Fruit fly (Drosophila melanogaster) whole organism, embryonic: ENCODE measurements around the gene LManIV.
A peak's percentile ranks its signal among the peaks of the same experiment; 100 is the strongest.

Source experiments
- Asciz ChIP-seq: fragments of 200-800 bp; sonication (Bioruptor generic); optimal IDR thresholded peaks from 2 replicates; lab custom pipeline; 2017; ENCODE audit warnings: missing biosample characterization, mild to moderate bottlenecking, missing genetic modification characterization, missing genetic modification reagents
- CG10274 ChIP-seq: fragments of 200-800 bp; sonication (Bioruptor generic); optimal IDR thresholded peaks from 3 replicates; lab custom pipeline; 2017; ENCODE audit warnings: missing biosample characterization, mild to moderate bottlenecking, missing genetic modification characterization
- CG10565 ChIP-seq: fragments of 200-800 bp; sonication (Bioruptor generic); optimal IDR thresholded peaks from 3 replicates; lab custom pipeline; 2016; ENCODE audit warnings: missing biosample characterization, mild to moderate bottlenecking, missing genetic modification characterization
- CG11398 ChIP-seq: fragments of 200-800 bp; sonication (Bioruptor generic); optimal IDR thresholded peaks from 2 replicates; lab custom pipeline; 2016; ENCODE audit warnings: missing biosample characterization, missing genetic modification characterization
- CG12071 ChIP-seq: fragments of 200-800 bp; sonication (Bioruptor generic); optimal IDR thresholded peaks from 3 replicates; lab custom pipeline; 2018; ENCODE audit warnings: missing biosample characterization, mild to moderate bottlenecking, missing genetic modification characterization
- CG13775 ChIP-seq: fragments of 200-800 bp; sonication (Bioruptor generic); optimal IDR thresholded peaks from 3 replicates; lab custom pipeline; 2017; ENCODE audit warnings: missing biosample characterization, mild to moderate bottlenecking, missing genetic modification characterization
- CG14050 ChIP-seq: fragments of 200-800 bp; sonication (Bioruptor generic); IDR thresholded peaks from 3 replicates; pipeline ENCODE4 v1.3.6; 2022; ENCODE audit warnings: missing biosample characterization, missing genetic modification characterization
- CG15601 ChIP-seq: fragments of 200-800 bp; sonication (Bioruptor generic); optimal IDR thresholded peaks from 3 replicates; lab custom pipeline; 2019; ENCODE audit warnings: missing biosample characterization, mild to moderate bottlenecking, missing genetic modification characterization, moderate library complexity
- CG1647 ChIP-seq: fragments of 200-800 bp; sonication (Bioruptor generic); optimal IDR thresholded peaks from 3 replicates; lab custom pipeline; 2016; ENCODE audit warnings: missing biosample characterization, missing genetic modification characterization
- CG16813 ChIP-seq: fragments of 200-800 bp; sonication (Bioruptor generic); IDR thresholded peaks from 3 replicates; pipeline ENCODE4 v1.3.6; 2022; ENCODE audit warnings: missing biosample characterization, missing genetic modification characterization; ENCODE audit not compliant: partially characterized antibody
- CG18764 ChIP-seq: fragments of 200-800 bp; sonication (Bioruptor generic); optimal IDR thresholded peaks from 3 replicates; lab custom pipeline; 2016; ENCODE audit warnings: missing biosample characterization, missing genetic modification characterization
- CG3995 ChIP-seq: fragments of 200-800 bp; sonication (Bioruptor generic); optimal IDR thresholded peaks from 3 replicates; lab custom pipeline; 2016; ENCODE audit warnings: missing biosample characterization, missing genetic modification characterization
- CG4617 ChIP-seq: fragments of 200-800 bp; sonication (Bioruptor generic); optimal IDR thresholded peaks from 3 replicates; lab custom pipeline; 2016; ENCODE audit warnings: missing biosample characterization, missing genetic modification characterization, borderline replicate concordance
- CG4820 ChIP-seq: fragments of 200-800 bp; sonication (Bioruptor generic); optimal IDR thresholded peaks from 3 replicates; lab custom pipeline; 2016; ENCODE audit warnings: missing biosample characterization, missing genetic modification characterization
- CG6683 ChIP-seq: fragments of 200-800 bp; sonication (Bioruptor generic); optimal IDR thresholded peaks from 2 replicates; lab custom pipeline; 2017; ENCODE audit warnings: missing biosample characterization, mild to moderate bottlenecking, missing genetic modification characterization, missing genetic modification reagents
- CG7372 ChIP-seq: fragments of 200-800 bp; sonication (Bioruptor generic); IDR thresholded peaks from 2 replicates; pipeline ENCODE4 v1.3.6; 2022; ENCODE audit warnings: missing biosample characterization, missing genetic modification characterization
- CG7556 ChIP-seq: fragments of 200-800 bp; sonication (Bioruptor generic); optimal IDR thresholded peaks from 2 replicates; lab custom pipeline; 2017; ENCODE audit warnings: missing biosample characterization, mild to moderate bottlenecking, missing genetic modification characterization
- CG8924 ChIP-seq: fragments of 200-800 bp; optimal IDR thresholded peaks from 3 replicates; lab custom pipeline; 2019; ENCODE audit warnings: missing biosample characterization, mild to moderate bottlenecking, missing genetic modification characterization, moderate library complexity
- CG9797 ChIP-seq: fragments of 200-800 bp; sonication (Bioruptor generic); optimal IDR thresholded peaks from 3 replicates; lab custom pipeline; 2018; ENCODE audit warnings: missing biosample characterization, mild to moderate bottlenecking, missing genetic modification characterization
- Deaf1 ChIP-seq: fragments of 200-800 bp; optimal IDR thresholded peaks from 3 replicates; lab custom pipeline; 2019; ENCODE audit warnings: missing biosample characterization, mild to moderate bottlenecking, missing genetic modification characterization, moderate library complexity
- Dip2 ChIP-seq: fragments of 200-800 bp; sonication (Bioruptor generic); IDR thresholded peaks from 2 replicates; pipeline ENCODE4 v1.3.6; 2022; ENCODE audit warnings: missing biosample characterization, missing genetic modification characterization
- Doc2 ChIP-seq: fragments of 200-800 bp; sonication (Bioruptor generic); IDR thresholded peaks from 2 replicates; pipeline ENCODE4 v1.3.6; 2022; ENCODE audit warnings: missing biosample characterization, missing genetic modification characterization
- Doc3 ChIP-seq: fragments of 200-800 bp; sonication (Bioruptor generic); IDR thresholded peaks from 3 replicates; pipeline ENCODE4 v1.3.6; 2022; ENCODE audit warnings: missing biosample characterization, missing genetic modification characterization; ENCODE audit not compliant: partially characterized antibody
- Gsc ChIP-seq: fragments of 200-800 bp; sonication (Bioruptor generic); IDR thresholded peaks from 2 replicates; pipeline ENCODE4 v1.3.6; 2022; ENCODE audit warnings: missing biosample characterization, missing genetic modification characterization
- Hand ChIP-seq: fragments of 200-800 bp; sonication (Bioruptor generic); optimal IDR thresholded peaks from 2 replicates; lab custom pipeline; 2017; ENCODE audit warnings: mild to moderate bottlenecking, missing biosample characterization, missing genetic modification reagents, missing genetic modification characterization
- HmgZ ChIP-seq: fragments of 200-800 bp; sonication (Bioruptor generic); optimal IDR thresholded peaks from 2 replicates; lab custom pipeline; 2018; ENCODE audit warnings: missing biosample characterization, mild to moderate bottlenecking, missing genetic modification characterization
- Hr78 ChIP-seq, 2 experiments: fragments of 200-800 bp in 1 of 2; fragments of >200 bp in 1 of 2; sonication (Bioruptor generic) in 1 of 2; optimal IDR thresholded peaks; 2 replicates each; lab custom pipeline; 2017 to 2019; ENCODE audit warnings: missing biosample characterization in 2 of 2, missing genetic modification characterization in 2 of 2, mild to moderate bottlenecking in 1 of 2, moderate library complexity in 1 of 2
- Max ChIP-seq: fragments of 200-800 bp; sonication (Bioruptor generic); optimal IDR thresholded peaks from 2 replicates; lab custom pipeline; 2016; ENCODE audit warnings: missing biosample characterization, mild to moderate bottlenecking, missing genetic modification characterization
- Nf-YA ChIP-seq: fragments of 200-800 bp; sonication (Bioruptor generic); IDR thresholded peaks from 2 replicates; pipeline ENCODE4 v1.3.6; 2022; ENCODE audit warnings: missing biosample characterization, missing genetic modification characterization
- PHDP ChIP-seq: fragments of 200-800 bp; sonication (Bioruptor generic); optimal IDR thresholded peaks from 3 replicates; lab custom pipeline; 2018; ENCODE audit warnings: missing biosample characterization, mild to moderate bottlenecking, missing genetic modification characterization, moderate library complexity
- Ravus ChIP-seq: fragments of 200-800 bp; sonication (Bioruptor generic); IDR thresholded peaks from 2 replicates; pipeline ENCODE4 v1.3.6; 2022; ENCODE audit warnings: missing biosample characterization, missing genetic modification characterization
- Rfx ChIP-seq: fragments of 200-800 bp; sonication (Bioruptor generic); IDR thresholded peaks from 2 replicates; pipeline ENCODE4 v1.3.6; 2022; ENCODE audit warnings: missing biosample characterization, missing genetic modification characterization
- amos ChIP-seq: fragments of 200-800 bp; sonication (Bioruptor generic); IDR thresholded peaks from 2 replicates; pipeline ENCODE4 v1.3.6; 2022; ENCODE audit warnings: missing biosample characterization, missing genetic modification characterization; ENCODE audit not compliant: partially characterized antibody
- btn ChIP-seq: fragments of 200-800 bp; sonication (Bioruptor generic); optimal IDR thresholded peaks from 2 replicates; lab custom pipeline; 2016; ENCODE audit warnings: missing biosample characterization, missing genetic modification characterization
- chn ChIP-seq: fragments of 200-800 bp; sonication (Bioruptor generic); optimal IDR thresholded peaks from 2 replicates; lab custom pipeline; 2016; ENCODE audit warnings: missing biosample characterization, missing genetic modification characterization
- crc ChIP-seq: fragments of 200-800 bp; sonication (Bioruptor generic); optimal IDR thresholded peaks from 2 replicates; lab custom pipeline; 2016; ENCODE audit warnings: missing biosample characterization, missing genetic modification characterization
- esg ChIP-seq: fragments of 200-800 bp; sonication (Bioruptor generic); conservative IDR thresholded peaks from 2 replicates; pipeline ENCODE4 v1.3.6; 2022; ENCODE audit warnings: missing biosample characterization, missing genetic modification characterization
- fu2 ChIP-seq: fragments of 200-800 bp; sonication (Bioruptor generic); optimal IDR thresholded peaks from 2 replicates; lab custom pipeline; 2016; ENCODE audit warnings: missing biosample characterization, missing genetic modification characterization
- hb ChIP-seq: fragments of 200-800 bp; sonication (Bioruptor generic); IDR thresholded peaks from 3 replicates; pipeline ENCODE4 v1.3.6; 2022; ENCODE audit warnings: missing biosample characterization, missing genetic modification characterization; ENCODE audit not compliant: partially characterized antibody
- lbe ChIP-seq: fragments of 200-800 bp; sonication (Bioruptor generic); optimal IDR thresholded peaks from 2 replicates; lab custom pipeline; 2016; ENCODE audit warnings: missing biosample characterization, mild to moderate bottlenecking, missing genetic modification characterization
- lilli ChIP-seq: fragments of 200-800 bp; sonication (Bioruptor generic); optimal IDR thresholded peaks from 3 replicates; lab custom pipeline; 2016; ENCODE audit warnings: missing biosample characterization, missing genetic modification characterization
- lola ChIP-seq, 3 experiments: fragments of >200 bp in 2 of 3; fragments of 200-800 bp in 1 of 3; sonication (Bioruptor generic) in 1 of 3; optimal IDR thresholded peaks; 2 replicates each; lab custom pipeline; 2017 to 2019; ENCODE audit warnings: missing biosample characterization in 3 of 3, missing genetic modification characterization in 3 of 3, mild to moderate bottlenecking in 1 of 3, moderate library complexity in 1 of 3
- pho ChIP-seq: fragments of 200-800 bp; sonication (Bioruptor generic); optimal IDR thresholded peaks from 2 replicates; lab custom pipeline; 2016; ENCODE audit warnings: missing biosample characterization, missing genetic modification characterization
- psq ChIP-seq: fragments of 200-800 bp; sonication (Bioruptor generic); optimal IDR thresholded peaks from 2 replicates; lab custom pipeline; 2017; ENCODE audit warnings: missing biosample characterization, missing genetic modification characterization
- ro ChIP-seq: fragments of 200-800 bp; sonication (Bioruptor generic); IDR thresholded peaks from 2 replicates; pipeline ENCODE4 v1.3.6; 2022; ENCODE audit warnings: missing biosample characterization, missing genetic modification characterization
- tna ChIP-seq: fragments of 200-800 bp; sonication (Bioruptor generic); IDR thresholded peaks from 2 replicates; pipeline ENCODE4 v1.3.6; 2022; ENCODE audit warnings: missing biosample characterization, missing genetic modification characterization; ENCODE audit not compliant: partially characterized antibody
- tup ChIP-seq: fragments of 200-800 bp; sonication (Bioruptor generic); optimal IDR thresholded peaks from 2 replicates; lab custom pipeline; 2016; ENCODE audit warnings: missing biosample characterization, mild to moderate bottlenecking, missing genetic modification characterization, moderate library complexity
- wek ChIP-seq: fragments of 200-800 bp; sonication (Bioruptor generic); optimal IDR thresholded peaks from 3 replicates; lab custom pipeline; 2018; ENCODE audit warnings: missing biosample characterization, mild to moderate bottlenecking, missing genetic modification characterization, moderate library complexity
- zf30C ChIP-seq: fragments of 200-800 bp; sonication (Bioruptor generic); optimal IDR thresholded peaks from 3 replicates; lab custom pipeline; 2018; ENCODE audit warnings: missing biosample characterization, mild to moderate bottlenecking, missing genetic modification characterization

LManIV gene

dm6 chr2L:8739984-8740756 is 32.0 kb downstream of the LManIV start, which contains the start of gene raw (continued):
- no peak for TF ChIP-seq HmgZ (tag; lab: Kevin White, UChicago)
- TF ChIP-seq zf30C (GFP tag; lab: Kevin White, UChicago), result no peak
- TF ChIP-seq Doc3 (GFP tag; lab: Robert Waterston, UW), result no peak
- no peak for TF ChIP-seq CG15601 (tag; lab: Kevin White, UChicago)
- TF ChIP-seq hb (GFP tag; lab: Robert Waterston, UW), result no peak
- no peak for TF ChIP-seq CG10565 (GFP tag; lab: Kevin White, UChicago)
- TF ChIP-seq Hr78 (GFP tag; optimal IDR thresholded peaks at IDR 0.05; lab: Kevin White, UChicago), result no peak
- TF ChIP-seq tup (GFP tag; lab: Kevin White, UChicago), result no peak
- no peak for TF ChIP-seq CG14050 (GFP tag; lab: Robert Waterston, UW)
- TF ChIP-seq CG7556, result no peak
- TF ChIP-seq lbe (GFP tag; lab: Kevin White, UChicago), result no peak
- no peak for TF ChIP-seq ro (GFP tag; lab: Robert Waterston, UW)
- no peak for TF ChIP-seq Ravus (GFP tag; lab: Robert Waterston, UW)
- peak; percentile 85 for TF ChIP-seq CG8924 (tag; lab: Kevin White, UChicago)
- TF ChIP-seq esg (GFP tag; lab: Robert Waterston, UW), result no peak
- no peak for TF ChIP-seq CG3995 (GFP tag; lab: Kevin White, UChicago)
- no peak for TF ChIP-seq Asciz (GFP tag; lab: Kevin White, UChicago)
- TF ChIP-seq amos, result no peak
- TF ChIP-seq CG1647 (GFP tag; lab: Kevin White, UChicago), result no peak
- TF ChIP-seq Rfx, result no peak
- no peak for TF ChIP-seq CG16813 (GFP tag; lab: Robert Waterston, UW)
- TF ChIP-seq CG10274 (GFP tag; lab: Kevin White, UChicago), result no peak
- TF ChIP-seq pho (GFP tag; lab: Kevin White, UChicago), result no peak
- TF ChIP-seq crc (GFP tag; lab: Kevin White, UChicago), result no peak
- no peak for TF ChIP-seq psq (GFP tag; lab: Kevin White, UChicago)
- peak; percentile 68 for TF ChIP-seq CG9797
- no peak for TF ChIP-seq CG7372 (GFP tag; lab: Robert Waterston, UW)
- TF ChIP-seq Hand (GFP tag; lab: Kevin White, UChicago), result peak; percentile 47
- peak; percentile 41 for TF ChIP-seq PHDP
- no peak for TF ChIP-seq lola (GFP tag; optimal IDR thresholded peaks at IDR 0.05; lab: Kevin White, UChicago)
- no peak for TF ChIP-seq tna
- TF ChIP-seq CG4617 (GFP tag; lab: Kevin White, UChicago), result peak; percentile 16
- no peak for TF ChIP-seq Max (GFP tag; lab: Kevin White, UChicago)
- TF ChIP-seq Gsc, result no peak
- no peak for TF ChIP-seq chn (GFP tag; lab: Kevin White, UChicago)
- TF ChIP-seq lilli, result no peak
- TF ChIP-seq CG12071 (GFP tag; lab: Kevin White, UChicago), result peak; percentile 3
- no peak for TF ChIP-seq CG11398 (GFP tag; lab: Kevin White, UChicago)
- TF ChIP-seq wek (GFP tag; lab: Kevin White, UChicago), result peak; percentile 8
- no peak for TF ChIP-seq Dip2
- no peak for TF ChIP-seq btn (GFP tag; lab: Kevin White, UChicago)
- TF ChIP-seq CG13775 (GFP tag; lab: Kevin White, UChicago), result no peak
- no peak for TF ChIP-seq CG6683
- TF ChIP-seq CG18764 (GFP tag; lab: Kevin White, UChicago), result no peak
- no peak for TF ChIP-seq CG4820 (GFP tag; lab: Kevin White, UChicago)
- no peak for TF ChIP-seq Deaf1 (tag; lab: Kevin White, UChicago)
- TF ChIP-seq Doc2, result no peak
- no peak for TF ChIP-seq fu2
- no peak for TF ChIP-seq Nf-YA (GFP tag; lab: Robert Waterston, UW)
